Worm (Caenorhabditis elegans) whole organism, midembryonic: ENCODE data around the gene W03C9.8.

Experiments
- T22C8.4 ChIP-seq: fragments of 200-800 bp; sonication (Bioruptor generic); IDR thresholded peaks from 2 replicates; pipeline ENCODE4 v1.3.6; 2022; ENCODE audit warnings: missing genetic modification characterization, missing compliant biosample characterization
- cog-1 ChIP-seq: sonication (generic microtip); optimal IDR thresholded peaks from 2 replicates; lab custom pipeline; 2016; ENCODE audit warnings: missing genetic modification characterization, missing compliant biosample characterization
- flt-1 ChIP-seq: fragments of 200-800 bp; sonication (Bioruptor generic); IDR thresholded peaks from 2 replicates; pipeline ENCODE4 v1.3.6; 2022; ENCODE audit warnings: missing genetic modification characterization, missing compliant biosample characterization
- klf-2 ChIP-seq: fragments of 200-800 bp; sonication (Bioruptor generic); conservative IDR thresholded peaks from 2 replicates; pipeline ENCODE4 v1.3.6; 2022; ENCODE audit warnings: missing genetic modification reagents, missing genetic modification characterization, missing compliant biosample characterization
- med-1 ChIP-seq: sonication (generic microtip); optimal IDR thresholded peaks from 2 replicates; lab custom pipeline; 2017; ENCODE audit warnings: missing genetic modification characterization, mild to moderate bottlenecking, missing compliant biosample characterization, antibody characterized with exemption, missing genetic modification reagents; ENCODE audit not compliant: insufficient read depth
- ref-1 ChIP-seq: fragments of 200-800 bp; sonication (Bioruptor generic); conservative IDR thresholded peaks from 2 replicates; pipeline ENCODE4 v1.3.6; 2022; ENCODE audit warnings: missing genetic modification reagents, missing genetic modification characterization, missing compliant biosample characterization
- tab-1 ChIP-seq: fragments of 200-800 bp; sonication (Bioruptor generic); IDR thresholded peaks from 2 replicates; pipeline ENCODE4 v1.3.6; 2022; ENCODE audit warnings: missing genetic modification characterization, missing compliant biosample characterization
- ztf-23 ChIP-seq: fragments of 200-800 bp; sonication (Bioruptor generic); IDR thresholded peaks from 2 replicates; pipeline ENCODE4 v1.3.6; 2022; ENCODE audit warnings: missing genetic modification reagents, missing genetic modification characterization, missing compliant biosample characterization
- ztf-29 ChIP-seq: fragments of 200-800 bp; sonication (Bioruptor generic); IDR thresholded peaks from 2 replicates; pipeline ENCODE4 v1.3.6; 2022; ENCODE audit warnings: missing genetic modification reagents, missing genetic modification characterization, missing compliant biosample characterization

Gene W03C9.8

DNA sequence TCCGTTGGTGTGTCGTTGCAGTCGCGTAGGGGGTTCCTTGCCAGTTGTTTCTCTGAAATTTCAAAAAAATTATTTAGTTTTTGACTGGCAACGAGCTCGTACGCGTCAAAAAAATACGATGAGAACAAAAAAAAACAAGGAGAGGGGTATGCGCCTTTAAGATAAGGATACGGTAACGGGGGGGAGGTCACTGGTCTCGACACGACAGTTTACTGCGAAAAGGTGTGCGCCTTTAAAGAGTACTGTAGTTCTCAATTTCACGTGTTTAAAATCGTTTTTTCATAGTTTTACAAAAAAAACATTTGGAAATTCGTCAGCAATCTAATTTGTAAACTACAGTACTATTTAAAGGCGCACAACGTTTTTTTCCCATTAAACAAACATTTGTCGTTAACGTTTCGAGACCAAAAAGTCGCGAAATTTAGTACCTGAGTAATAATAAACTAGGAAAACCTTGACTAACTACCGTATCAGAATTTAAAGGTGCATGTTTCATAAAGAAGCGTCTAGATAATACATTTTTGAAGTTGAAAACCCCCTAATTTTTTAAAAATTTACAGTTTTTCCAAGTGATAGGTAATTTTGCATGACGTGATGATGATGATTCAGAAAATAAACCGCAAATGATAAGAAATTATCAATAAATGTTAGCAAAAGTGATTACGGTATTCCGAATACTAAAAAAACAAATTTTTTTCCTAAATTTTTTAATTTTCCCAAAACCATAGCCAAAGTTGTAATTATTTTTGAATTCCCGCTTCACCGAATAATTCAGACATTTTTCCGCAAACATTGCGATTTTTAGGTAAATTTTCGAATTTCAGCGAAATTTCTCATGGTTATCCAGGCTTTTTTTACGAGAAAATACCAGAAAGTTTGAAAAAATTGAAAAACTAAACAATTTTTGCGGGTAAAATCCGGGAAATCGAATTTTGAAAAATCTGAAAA, 25.8 kb downstream of the W03C9.8 start:
- TF ChIP-seq ztf-23 (no peak), T22C8.4 (no peak)

DNA sequence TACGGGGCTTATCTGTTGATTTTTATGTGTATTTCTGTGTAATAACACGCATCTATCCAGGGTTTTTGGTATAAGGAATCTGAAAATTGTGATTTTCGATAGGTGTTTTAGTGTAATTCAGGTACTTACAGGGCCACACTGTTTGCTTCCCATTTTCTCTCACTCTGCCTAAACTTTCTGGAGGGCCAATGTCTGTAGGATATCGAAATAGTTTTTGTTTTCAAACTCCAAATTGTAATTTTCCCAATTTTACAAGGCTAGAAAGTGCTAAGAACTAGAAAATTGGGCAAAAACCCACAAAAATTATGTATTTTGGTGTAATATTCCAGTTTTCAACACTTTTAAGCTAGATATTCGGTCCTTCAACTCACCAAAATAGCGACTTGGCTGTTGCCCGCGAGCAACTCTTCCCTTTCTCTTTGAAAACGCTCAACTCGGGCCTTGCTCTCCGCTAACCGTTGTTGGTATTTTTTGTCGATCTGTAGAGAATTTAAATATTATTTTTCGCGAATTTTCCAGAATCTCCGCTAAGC, 28.2 kb downstream of the W03C9.8 start:
- TF ChIP-seq klf-2 (GFP tag; lab: Robert Waterston, UW) (no peak), med-1 (no peak), flt-1 (GFP tag; lab: Robert Waterston, UW) (no peak)

DNA sequence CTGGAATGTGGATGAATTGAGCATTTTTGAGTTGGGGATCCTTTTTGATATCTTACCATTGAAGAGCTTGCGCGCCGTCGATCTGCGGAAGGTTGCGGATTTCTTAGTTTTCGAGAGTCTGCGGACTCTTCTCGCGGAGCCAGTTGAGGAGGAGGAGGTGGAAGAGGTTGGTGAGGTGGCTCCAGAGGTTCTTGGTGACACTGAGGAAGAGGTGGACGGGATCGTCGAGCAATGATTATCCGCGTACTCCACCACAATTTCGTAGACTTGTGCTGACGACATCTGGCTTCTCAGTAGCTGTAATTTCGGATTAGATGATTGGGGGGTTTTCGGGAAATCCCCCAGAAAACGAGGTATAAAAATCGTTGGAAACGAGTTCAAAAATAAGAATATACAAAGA, 28.8 kb downstream of the W03C9.8 start, which contains the start of gene Y17G7B.21:
Y17G7B.21 (minus strand) TSS at position 299 of the 400 bp plus-strand sequence.
- TF ChIP-seq flt-1 (GFP tag; lab: Robert Waterston, UW) (0 out of 2 replicates have a peak, but pooled peaks have one; percentile 50), med-1 (no peak), cog-1 (no peak)

DNA sequence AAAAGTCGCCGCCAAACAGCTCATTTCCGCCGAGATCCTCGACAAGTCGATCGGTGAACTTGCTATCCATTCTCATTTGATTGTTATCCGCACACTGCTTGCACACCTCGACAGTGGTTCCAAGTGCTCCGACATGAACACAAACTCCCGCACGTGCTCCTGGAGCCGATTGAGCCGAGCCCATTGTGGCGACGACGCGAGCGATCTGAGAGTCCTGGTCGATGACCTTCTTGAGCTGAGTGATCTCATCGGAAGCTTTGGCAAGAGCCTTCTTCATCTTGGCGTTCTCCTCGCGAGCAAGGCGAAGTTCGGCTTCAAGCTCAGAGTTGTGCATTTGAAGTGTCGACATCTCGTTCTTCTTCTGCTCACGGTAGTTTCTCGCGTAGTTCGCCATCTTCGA, 29.9 kb downstream of the W03C9.8 start:
- TF ChIP-seq ztf-29 (GFP tag; lab: Robert Waterston, UW) (no peak), T22C8.4 (no peak), tab-1 (no peak), cog-1 (no peak), klf-2 (GFP tag; lab: Robert Waterston, UW) (no peak), ztf-23 (no peak), med-1 (no peak), flt-1 (GFP tag; lab: Robert Waterston, UW) (no peak), ref-1 (GFP tag; lab: Robert Waterston, UW) (no peak)

DNA sequence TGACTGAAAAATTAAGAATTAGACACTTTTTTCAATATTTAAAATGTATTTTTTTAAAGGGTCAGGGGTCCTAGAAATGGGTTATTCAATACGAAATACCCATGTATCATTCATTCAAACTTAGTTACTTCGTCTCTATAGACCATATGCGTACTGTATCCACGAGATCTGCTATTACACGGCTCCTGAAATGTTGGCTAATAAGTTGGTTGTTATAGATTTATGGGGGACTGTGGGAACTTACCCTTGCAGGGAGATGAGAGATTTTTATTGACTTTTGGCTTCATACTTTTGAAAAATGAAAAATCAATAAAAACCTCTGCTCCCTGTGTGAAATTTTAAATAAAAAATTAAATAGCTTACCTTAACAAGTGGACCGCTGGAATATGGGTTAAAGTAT, 30.4 kb downstream of the W03C9.8 start:
- TF ChIP-seq klf-2 (GFP tag; lab: Robert Waterston, UW) (no peak), T22C8.4 (no peak)

DNA sequence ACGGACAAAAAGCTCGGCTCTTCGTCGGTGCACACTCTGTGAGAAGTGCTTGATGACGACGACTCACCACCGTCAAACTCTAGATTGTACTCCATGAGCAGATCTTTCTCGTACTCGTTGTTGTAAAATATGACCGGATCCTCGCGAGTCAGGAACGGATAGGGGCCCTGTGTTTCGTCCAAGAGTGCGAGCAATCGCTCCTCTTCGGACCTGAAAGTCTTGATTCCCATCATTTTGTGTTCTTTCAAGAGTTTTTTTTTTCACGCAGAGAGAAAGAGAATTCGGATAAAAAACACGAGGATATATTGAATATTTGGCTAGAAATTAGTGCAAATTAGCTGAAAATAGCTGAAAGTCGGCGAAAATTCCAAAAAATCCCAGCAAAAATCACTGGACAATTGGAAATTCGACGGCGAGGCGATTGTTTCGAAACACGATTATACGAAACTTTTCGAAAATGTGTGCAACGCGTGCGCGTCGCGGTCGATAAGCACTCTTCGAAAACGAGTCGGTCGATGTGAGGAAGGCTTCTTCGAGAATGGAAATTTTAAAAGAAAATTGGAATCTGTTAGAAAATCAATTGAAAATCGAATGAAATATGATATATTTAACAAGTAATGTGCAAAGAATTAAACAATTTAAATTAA, 31.0 kb downstream of the W03C9.8 start, which contains the start of the genes ash-2 and Y17G7B.20:
ash-2 (plus strand) TSS at position 390 of the 647 bp plus-strand sequence.
Y17G7B.20 (minus strand) TSS at position 396 of the 647 bp plus-strand sequence.
- TF ChIP-seq tab-1 (0 out of 2 replicates have a peak, but pooled peaks have one; percentile 4), med-1 (no peak)

DNA sequence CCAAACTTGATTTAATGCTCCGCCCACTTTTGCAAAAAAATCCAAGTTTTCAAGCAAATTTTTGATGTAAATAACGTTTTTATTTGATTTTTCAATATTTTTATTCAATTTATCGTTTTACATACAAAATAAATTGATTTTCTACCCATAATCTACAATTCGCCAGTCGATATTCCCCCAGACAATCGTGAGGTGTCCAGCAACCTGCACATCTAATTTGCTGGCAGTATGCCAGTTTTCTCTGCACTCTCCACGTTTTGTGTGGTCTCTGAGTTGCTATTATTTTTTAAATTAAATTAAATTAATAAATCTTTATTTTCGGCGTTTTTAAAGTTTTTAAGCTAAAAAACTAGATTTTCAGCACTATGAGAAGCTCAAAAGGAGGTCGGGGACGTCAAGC, 31.6 kb downstream of the W03C9.8 start:
- TF ChIP-seq cog-1, result peak; percentile 62
- TF ChIP-seq T22C8.4, result no peak
- no peak for TF ChIP-seq klf-2 (GFP tag; lab: Robert Waterston, UW)
- TF ChIP-seq tab-1, result 0 out of 2 replicates have a peak, but pooled peaks have one; percentile 8
- TF ChIP-seq med-1, result no peak
- TF ChIP-seq flt-1 (GFP tag; lab: Robert Waterston, UW), result peak; percentile 63
- TF ChIP-seq ztf-23, result peak; percentile 76
- TF ChIP-seq ref-1 (GFP tag; lab: Robert Waterston, UW), result no peak

DNA sequence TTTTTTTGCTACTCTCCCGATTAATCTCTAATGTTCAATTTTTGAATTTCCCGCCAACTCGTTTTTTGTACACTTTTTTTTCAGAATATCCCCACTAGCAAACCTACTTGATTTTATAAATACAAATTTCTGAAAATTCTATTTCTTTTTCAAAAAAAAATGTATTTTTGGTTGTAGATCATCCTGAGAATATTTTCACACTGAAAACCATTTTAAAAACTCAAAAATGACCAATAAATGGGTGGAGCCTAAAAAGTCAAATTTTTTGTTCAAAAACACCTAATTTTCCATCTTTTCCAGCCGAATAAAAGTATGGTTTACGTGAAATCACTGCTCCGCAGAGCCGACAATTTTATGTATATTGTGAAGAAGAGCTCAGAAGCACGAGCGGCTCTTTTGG, 40.2 kb downstream of the W03C9.8 start, which contains the start of gene Y17G7B.3:
Y17G7B.3 (plus strand) TSS at position 301 of the 400 bp plus-strand sequence.
- no peak for TF ChIP-seq ztf-29 (GFP tag; lab: Robert Waterston, UW)
- no peak for TF ChIP-seq cog-1
- no peak for TF ChIP-seq med-1
- no peak for TF ChIP-seq klf-2 (GFP tag; lab: Robert Waterston, UW)

DNA sequence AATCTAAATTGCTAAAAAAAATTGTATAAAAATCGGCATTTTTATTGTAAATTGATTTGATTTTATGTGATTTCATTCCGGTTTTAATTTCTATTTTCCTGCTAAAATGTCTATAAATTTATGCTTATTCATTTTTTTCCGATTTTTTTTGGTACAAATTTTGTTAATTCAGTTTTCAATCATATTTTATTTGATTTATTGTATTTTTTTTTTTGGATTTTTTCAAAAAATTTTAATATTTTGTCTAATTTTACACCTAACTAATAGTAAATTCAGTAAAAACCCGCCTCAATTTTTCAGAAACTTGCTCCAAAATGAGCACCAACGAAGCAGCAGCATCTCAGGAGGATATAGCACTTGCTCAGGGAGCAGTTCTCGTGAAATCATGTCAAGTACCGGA, 44.1 kb downstream of the W03C9.8 start, which contains the start of gene dhps-1:
dhps-1 (plus strand) TSS at position 301 of the 400 bp plus-strand sequence.
- TF ChIP-seq med-1 (no peak), T22C8.4 (no peak), cog-1 (no peak), ztf-29 (GFP tag; lab: Robert Waterston, UW) (no peak), ref-1 (GFP tag; lab: Robert Waterston, UW) (no peak), ztf-23 (no peak), tab-1 (no peak), flt-1 (GFP tag; lab: Robert Waterston, UW) (no peak), klf-2 (GFP tag; lab: Robert Waterston, UW) (no peak)

DNA sequence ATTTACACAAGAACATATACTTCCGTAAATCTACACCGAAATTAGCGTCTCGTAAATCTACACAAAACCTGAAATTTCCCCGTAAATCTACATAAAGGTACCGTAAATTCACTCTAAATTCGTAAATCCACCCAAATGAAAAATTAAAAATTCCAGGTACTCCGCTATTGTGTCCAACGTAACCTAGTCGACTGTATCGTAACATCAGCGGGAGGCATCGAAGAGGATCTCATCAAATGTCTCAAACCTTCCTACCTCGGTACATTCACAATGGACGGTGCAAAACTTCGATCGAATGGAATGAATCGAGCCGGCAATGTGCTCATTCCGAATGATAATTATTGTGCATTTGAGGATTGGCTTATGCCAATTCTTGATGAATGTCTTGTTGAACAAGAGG, 46.4 kb downstream of the W03C9.8 start:
- TF ChIP-seq klf-2 (GFP tag; lab: Robert Waterston, UW) (no peak), ztf-29 (GFP tag; lab: Robert Waterston, UW) (no peak), ztf-23 (no peak), med-1 (no peak)

DNA sequence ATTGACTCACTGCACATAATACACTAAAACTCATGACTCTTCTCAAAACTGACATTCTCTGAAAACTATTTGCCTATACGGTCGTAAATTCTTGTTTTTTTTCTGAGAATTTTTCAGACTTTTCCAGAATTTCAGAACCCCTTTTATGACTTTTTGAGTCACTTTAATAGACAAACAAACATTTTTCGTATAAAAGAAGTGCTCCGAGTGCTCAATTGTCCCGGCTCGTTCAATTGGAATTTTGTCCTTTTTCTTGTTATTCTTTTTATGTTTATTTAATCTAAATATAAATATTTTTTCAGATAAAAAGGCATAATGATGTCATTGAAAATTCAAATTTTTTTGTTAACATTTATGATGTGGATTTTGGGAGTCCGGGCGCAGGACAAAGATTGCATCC, 50.3 kb downstream of the W03C9.8 start, which contains the start of gene Y17G7B.23:
Y17G7B.23 (plus strand) TSS at position 301 of the 400 bp plus-strand sequence.
- no peak for TF ChIP-seq tab-1
- no peak for TF ChIP-seq T22C8.4
- no peak for TF ChIP-seq ztf-23
- no peak for TF ChIP-seq med-1
- TF ChIP-seq cog-1, result no peak
- no peak for TF ChIP-seq flt-1 (GFP tag; lab: Robert Waterston, UW)
- no peak for TF ChIP-seq ztf-29 (GFP tag; lab: Robert Waterston, UW)
- TF ChIP-seq ref-1 (GFP tag; lab: Robert Waterston, UW), result no peak
- TF ChIP-seq klf-2 (GFP tag; lab: Robert Waterston, UW), result no peak
